Fruit fly (Drosophila melanogaster) whole organism: ENCODE measurements around the gene Ttc1.

Source experiments
- Dll ChIP-seq: fragments of >200 bp; optimal IDR thresholded peaks from 2 replicates; lab custom pipeline; 2017
- EcR ChIP-seq, 2 experiments: fragments of >200 bp; optimal IDR thresholded peaks; 2 replicates each; lab custom pipeline; 2017; ENCODE audit warnings: missing biosample characterization in 2 of 2, missing genetic modification characterization in 2 of 2, missing genetic modification reagents in 2 of 2
- pan ChIP-seq: fragments of >200 bp; optimal IDR thresholded peaks from 2 replicates; lab custom pipeline; 2017
- usp ChIP-seq: fragments of >200 bp; optimal IDR thresholded peaks from 2 replicates; lab custom pipeline; 2017; ENCODE audit warnings: missing biosample characterization, missing genetic modification characterization, mixed read lengths

DNA sequence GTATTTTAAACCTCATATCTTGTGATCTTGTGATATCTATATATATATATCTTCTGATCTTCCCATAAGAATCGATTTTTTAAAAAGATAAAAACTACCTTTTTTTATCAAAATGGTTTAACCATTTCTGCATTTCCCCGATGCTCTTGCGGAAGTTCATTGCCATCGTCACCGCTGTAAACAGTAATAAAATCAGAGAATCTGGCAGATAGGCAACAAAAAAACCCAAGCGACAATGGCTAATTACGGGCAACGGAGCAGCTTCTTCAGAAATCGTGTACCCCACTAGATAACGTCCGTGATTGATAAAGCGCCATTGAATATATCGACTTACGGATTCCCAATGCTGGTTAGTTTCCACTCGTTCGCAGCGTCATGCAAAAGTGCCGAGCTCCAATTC is 11.4 kb upstream of the Ttc1 start, which contains the start of gene CG10405:
- TF ChIP-seq usp (GFP tag; lab: Kevin White, UChicago) (no peak), EcR (GFP tag; optimal IDR thresholded peaks at IDR 0.05; lab: Kevin White, UChicago) (no peak), Dll (lab: Kevin White, UChicago) (no peak), pan (lab: Kevin White, UChicago) (no peak)
